Worm (Caenorhabditis elegans): ENCODE measurements around the gene F59E12.9.

Gene F59E12.9

DNA sequence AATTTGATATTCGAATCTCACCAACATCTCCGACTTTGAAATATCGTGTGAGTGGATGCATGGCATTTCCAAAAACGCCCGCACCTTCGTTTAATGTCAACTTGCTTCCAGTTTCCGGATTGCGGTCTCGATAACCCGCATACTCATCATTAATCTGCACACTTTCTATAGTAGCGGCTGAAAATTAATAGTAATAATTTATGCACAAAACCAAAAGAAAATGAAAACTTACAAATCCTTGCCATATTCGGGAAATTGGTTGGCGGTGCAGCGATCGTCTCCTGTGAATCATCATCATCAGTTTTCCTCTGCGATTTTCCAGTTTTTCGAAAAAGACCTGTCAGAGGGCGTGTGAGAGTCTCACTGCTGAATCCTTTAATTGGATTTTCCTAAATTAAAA lies 13.3 kb upstream of the F59E12.9 start:
- no peak for TF ChIP-seq unc-39 (tag; optimal IDR thresholded peaks at IDR 0.05)
- no peak for TF ChIP-seq nhr-12 (tag; optimal IDR thresholded peaks at IDR 0.05)
- no peak for TF ChIP-seq nhr-237 (tag; optimal IDR thresholded peaks at IDR 0.05)
- no peak for TF ChIP-seq eor-1 (tag; optimal IDR thresholded peaks at IDR 0.05)

DNA sequence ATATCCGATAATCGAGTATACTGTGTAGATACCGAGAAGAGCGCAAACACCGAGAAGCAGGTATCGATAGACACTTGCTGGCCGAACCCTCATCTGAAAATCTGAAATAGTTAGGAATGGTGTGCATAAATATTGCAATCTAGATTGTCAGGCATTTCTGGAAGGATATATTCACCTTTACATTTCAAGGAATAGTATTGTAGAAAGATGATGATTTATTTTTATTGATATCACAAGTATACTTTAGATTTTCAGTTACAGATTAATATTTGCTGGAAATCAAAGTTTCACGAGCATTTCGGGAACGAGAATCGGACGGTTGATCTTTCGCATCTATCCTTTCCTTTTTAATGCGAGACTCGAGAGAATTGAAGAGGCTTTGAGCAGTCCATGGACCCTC lies 12.8 kb upstream of the F59E12.9 start, which contains the start of gene fut-3:
TSS of gene fut-3 (minus strand) at position 101 of the 400 bp plus-strand sequence.
- TF ChIP-seq nfya-1 (tag; optimal IDR thresholded peaks at IDR 0.05; ENCODE audit: insufficient read depth) (no peak), ama-1 (optimal IDR thresholded peaks at IDR 0.05) (no peak), ceh-16 (tag; optimal IDR thresholded peaks at IDR 0.05) (no peak), ceh-28 (tag; optimal IDR thresholded peaks at IDR 0.05) (no peak), nhr-11 (tag; optimal IDR thresholded peaks at IDR 0.05) (no peak), mml-1 (tag; optimal IDR thresholded peaks at IDR 0.05) (no peak), elt-3 (tag; optimal IDR thresholded peaks at IDR 0.05) (no peak), nhr-237 (tag; optimal IDR thresholded peaks at IDR 0.05) (no peak), nhr-23 (tag; optimal IDR thresholded peaks at IDR 0.05) (no peak), unc-39 (tag; optimal IDR thresholded peaks at IDR 0.05) (no peak)

ce11 chrII:5654215-5654614 lies 7.4 kb upstream of the F59E12.9 start, which contains the start of gene F59E12.1:
Gene F59E12.1, plus strand, starts transcription at chrII:5654515.
- TF ChIP-seq R02D3.7 (tag; optimal IDR thresholded peaks at IDR 0.05) (no peak), tbx-2 (tag; optimal IDR thresholded peaks at IDR 0.05) (no peak), snpc-4 (tag; optimal IDR thresholded peaks at IDR 0.05) (no peak), ceh-16 (tag; optimal IDR thresholded peaks at IDR 0.05) (no peak), nhr-77 (tag; optimal IDR thresholded peaks at IDR 0.05) (no peak), sea-2 (GFP tag; optimal IDR thresholded peaks at IDR 0.05) (no peak), jun-1 (tag; optimal IDR thresholded peaks at IDR 0.05) (no peak)

DNA sequence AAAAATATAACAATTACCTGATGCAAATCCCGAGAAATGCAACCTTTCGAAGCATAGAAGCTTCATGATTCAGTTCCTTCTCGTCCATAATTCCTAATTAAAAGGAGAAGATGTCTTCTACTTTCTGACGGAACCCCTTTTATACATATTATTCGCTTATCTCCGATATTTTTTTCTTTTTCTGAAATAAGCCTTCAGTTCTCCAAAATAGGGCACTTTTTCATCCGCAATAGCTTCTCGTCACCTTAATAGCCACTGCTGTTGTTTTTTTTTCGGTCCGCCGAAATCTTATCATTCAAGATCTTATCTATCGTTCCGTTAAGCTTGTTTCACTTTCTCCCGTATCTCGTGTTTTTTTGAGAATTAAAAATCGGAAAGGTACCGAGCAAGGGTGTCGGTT lies 5.5 kb upstream of the F59E12.9 start, which contains the start of gene bli-2:
TSS of gene bli-2 (minus strand) at position 101 of the 400 bp plus-strand sequence.
- TF ChIP-seq elt-2 (tag; optimal IDR thresholded peaks at IDR 0.05) (no peak), nhr-237 (tag; optimal IDR thresholded peaks at IDR 0.05) (no peak), ama-1 (optimal IDR thresholded peaks at IDR 0.05) (no peak), ceh-9 (tag; optimal IDR thresholded peaks at IDR 0.05) (no peak), ztf-11 (tag; optimal IDR thresholded peaks at IDR 0.05) (no peak), ztf-4 (tag; optimal IDR thresholded peaks at IDR 0.05) (no peak), fkh-2 (tag; optimal IDR thresholded peaks at IDR 0.05) (no peak), skn-1 (tag; optimal IDR thresholded peaks at IDR 0.05) (no peak), daf-12 (tag; optimal IDR thresholded peaks at IDR 0.05) (no peak), fkh-10 (GFP tag; optimal IDR thresholded peaks at IDR 0.05) (no peak), ceh-28 (tag; optimal IDR thresholded peaks at IDR 0.05) (no peak), elt-3 (tag; optimal IDR thresholded peaks at IDR 0.05) (no peak), lin-15B (tag; optimal IDR thresholded peaks at IDR 0.05) (no peak), sea-2 (GFP tag; optimal IDR thresholded peaks at IDR 0.05) (no peak), nhr-28 (tag; optimal IDR thresholded peaks at IDR 0.05) (no peak), eor-1 (tag; optimal IDR thresholded peaks at IDR 0.05) (no peak), lsy-12 (tag; optimal IDR thresholded peaks at IDR 0.05) (no peak), tbx-2 (tag; optimal IDR thresholded peaks at IDR 0.05) (no peak), pqm-1 (tag; optimal IDR thresholded peaks at IDR 0.05) (no peak), fos-1 (tag; optimal IDR thresholded peaks at IDR 0.05) (no peak)

- TF ChIP-seq R02D3.7 (tag; optimal IDR thresholded peaks at IDR 0.05) (no peak), nhr-28 (tag; optimal IDR thresholded peaks at IDR 0.05) (no peak), ztf-4 (tag; optimal IDR thresholded peaks at IDR 0.05) (no peak), eor-1 (tag; optimal IDR thresholded peaks at IDR 0.05) (no peak), fkh-2 (tag; optimal IDR thresholded peaks at IDR 0.05) (no peak), aly-2 (tag; optimal IDR thresholded peaks at IDR 0.05) (no peak), elt-2 (tag; optimal IDR thresholded peaks at IDR 0.05) (no peak), mml-1 (tag; optimal IDR thresholded peaks at IDR 0.05) (no peak), ceh-16 (tag; optimal IDR thresholded peaks at IDR 0.05) (no peak), tbx-2 (tag; optimal IDR thresholded peaks at IDR 0.05) (no peak), ceh-82 (tag; optimal IDR thresholded peaks at IDR 0.05) (no peak), nhr-43 (tag; optimal IDR thresholded peaks at IDR 0.05; ENCODE audit: poor library complexity, severe bottlenecking) (no peak)
Observed at ce11 chrII:5651426-5651825, 4.6 kb upstream of the F59E12.9 start.

Measured in whole organism, L3 larva.